Fruit fly (Drosophila melanogaster): ENCODE measurements around the gene CG44002.

dm6 chr2L:3164257-3165021, 6.5 kb downstream of the CG44002 start:
- TF ChIP-seq CG8478 (optimal IDR thresholded peaks at IDR 0.05) (no peak), CTCF (optimal IDR thresholded peaks at IDR 0.05) (no peak)
